Worm (Caenorhabditis elegans) whole organism, L3 larva: Measurements from ENCODE around the gene K07H8.9.

Experiments
- R02D3.7 ChIP-seq: fragments of 150-350 bp; optimal IDR thresholded peaks from 2 replicates; lab custom pipeline; 2014; ENCODE audit warnings: missing biosample characterization, missing genetic modification characterization
- ZK546.5 ChIP-seq: sonication (generic microtip); optimal IDR thresholded peaks from 2 replicates; lab custom pipeline; 2017; ENCODE audit warnings: missing biosample characterization, missing genetic modification characterization
- aly-2 ChIP-seq: fragments of 150-350 bp; optimal IDR thresholded peaks from 2 replicates; lab custom pipeline; 2014; ENCODE audit warnings: missing biosample characterization, missing genetic modification characterization
- ceh-16 ChIP-seq: sonication (generic microtip); optimal IDR thresholded peaks from 2 replicates; lab custom pipeline; 2017; ENCODE audit warnings: missing biosample characterization, missing genetic modification characterization
- ceh-28 ChIP-seq: fragments of 150-350 bp; optimal IDR thresholded peaks from 2 replicates; lab custom pipeline; 2014; ENCODE audit warnings: missing biosample characterization, missing genetic modification reagents, missing genetic modification characterization
- ceh-9 ChIP-seq: sonication (generic microtip); optimal IDR thresholded peaks from 2 replicates; lab custom pipeline; 2018; ENCODE audit warnings: missing biosample characterization, missing genetic modification characterization
- egl-27 ChIP-seq: sonication (generic microtip); optimal IDR thresholded peaks from 4 replicates; lab custom pipeline; 2017; ENCODE audit warnings: missing biosample characterization, missing genetic modification reagents, missing genetic modification characterization
- elt-1 ChIP-seq: fragments of 150-350 bp; optimal IDR thresholded peaks from 2 replicates; lab custom pipeline; 2014; ENCODE audit warnings: missing biosample characterization, missing genetic modification characterization
- elt-2 ChIP-seq: sonication (generic microtip); optimal IDR thresholded peaks from 2 replicates; lab custom pipeline; 2016; ENCODE audit warnings: missing genetic modification reagents, mild to moderate bottlenecking, missing genetic modification characterization, missing compliant biosample characterization
- elt-3 ChIP-seq, 3 experiments: fragments of 150-350 bp in 1 of 3; sonication (generic microtip) in 2 of 3; optimal IDR thresholded peaks; 2 replicates in 2 of 3; 4 replicates in 1 of 3; lab custom pipeline; 2014 to 2017; ENCODE audit warnings: missing biosample characterization in 3 of 3, missing genetic modification characterization in 3 of 3
- eor-1 ChIP-seq, 2 experiments: fragments of 150-350 bp; optimal IDR thresholded peaks; 2 replicates each; lab custom pipeline; 2014 to 2018; ENCODE audit warnings: missing biosample characterization in 2 of 2, missing genetic modification characterization in 2 of 2
- fkh-10 ChIP-seq: sonication (generic microtip); optimal IDR thresholded peaks from 2 replicates; lab custom pipeline; 2017; ENCODE audit warnings: missing biosample characterization, missing genetic modification reagents, missing genetic modification characterization
- fkh-2 ChIP-seq: fragments of 150-350 bp; optimal IDR thresholded peaks from 2 replicates; lab custom pipeline; 2014; ENCODE audit warnings: missing biosample characterization, missing genetic modification reagents, missing genetic modification characterization
- hmg-11 ChIP-seq: sonication (generic microtip); optimal IDR thresholded peaks from 2 replicates; lab custom pipeline; 2016; ENCODE audit warnings: missing genetic modification characterization, missing compliant biosample characterization
- lin-39 ChIP-seq: fragments of 150-350 bp; optimal IDR thresholded peaks from 2 replicates; lab custom pipeline; 2018; ENCODE audit warnings: missing biosample characterization, missing genetic modification reagents, missing genetic modification characterization
- lsy-12 ChIP-seq: sonication (generic microtip); optimal IDR thresholded peaks from 2 replicates; lab custom pipeline; 2016; ENCODE audit warnings: mild to moderate bottlenecking, missing genetic modification characterization, missing compliant biosample characterization
- mdl-1 ChIP-seq: fragments of 150-350 bp; optimal IDR thresholded peaks from 2 replicates; lab custom pipeline; 2014; ENCODE audit warnings: missing biosample characterization, missing genetic modification characterization
- mml-1 ChIP-seq: fragments of 150-350 bp; sonication (generic microtip); optimal IDR thresholded peaks from 3 replicates; lab custom pipeline; 2014; ENCODE audit warnings: missing biosample characterization, missing genetic modification characterization
- nfya-1 ChIP-seq: sonication (generic microtip); optimal IDR thresholded peaks from 2 replicates; lab custom pipeline; 2017; ENCODE audit warnings: missing genetic modification characterization, mild to moderate bottlenecking, missing compliant biosample characterization, antibody characterized with exemption, moderate library complexity; ENCODE audit not compliant: insufficient read depth
- nhr-11 ChIP-seq: fragments of 150-350 bp; optimal IDR thresholded peaks from 2 replicates; lab custom pipeline; 2014; ENCODE audit warnings: missing biosample characterization, missing genetic modification characterization
- nhr-12 ChIP-seq: fragments of 150-350 bp; optimal IDR thresholded peaks from 2 replicates; lab custom pipeline; 2014; ENCODE audit warnings: missing biosample characterization, missing genetic modification characterization
- nhr-23 ChIP-seq: fragments of 150-350 bp; optimal IDR thresholded peaks from 2 replicates; lab custom pipeline; 2014; ENCODE audit warnings: missing biosample characterization, missing genetic modification reagents, missing genetic modification characterization
- nhr-25 ChIP-seq: sonication (generic microtip); optimal IDR thresholded peaks from 2 replicates; lab custom pipeline; 2017; ENCODE audit warnings: missing biosample characterization, missing genetic modification characterization
- nhr-28 ChIP-seq: fragments of 150-350 bp; optimal IDR thresholded peaks from 2 replicates; lab custom pipeline; 2014; ENCODE audit warnings: missing biosample characterization, missing genetic modification characterization
- nhr-43 ChIP-seq: sonication (generic microtip); optimal IDR thresholded peaks from 2 replicates; lab custom pipeline; 2016; ENCODE audit warnings: mild to moderate bottlenecking, missing genetic modification characterization, missing compliant biosample characterization; ENCODE audit not compliant: poor library complexity, severe bottlenecking
- nhr-67 ChIP-seq: fragments of 150-350 bp; optimal IDR thresholded peaks from 2 replicates; lab custom pipeline; 2014; ENCODE audit warnings: missing biosample characterization, missing genetic modification characterization
- nhr-76 ChIP-seq: fragments of 150-350 bp; sonication (generic microtip); optimal IDR thresholded peaks from 5 replicates; lab custom pipeline; 2014; ENCODE audit warnings: missing biosample characterization, missing genetic modification characterization
- nhr-77 ChIP-seq: fragments of 150-350 bp; optimal IDR thresholded peaks from 2 replicates; lab custom pipeline; 2014; ENCODE audit warnings: missing biosample characterization, missing genetic modification characterization
- pha-4 ChIP-seq: fragments of 150-350 bp; optimal IDR thresholded peaks from 2 replicates; lab custom pipeline; 2014; ENCODE audit warnings: missing biosample characterization, missing genetic modification reagents, missing genetic modification characterization
- pqm-1 ChIP-seq: fragments of 150-350 bp; optimal IDR thresholded peaks from 2 replicates; lab custom pipeline; 2017; ENCODE audit warnings: missing biosample characterization, missing genetic modification characterization, inconsistent platforms
- skn-1 ChIP-seq: fragments of 150-350 bp; optimal IDR thresholded peaks from 2 replicates; lab custom pipeline; 2014; ENCODE audit warnings: missing biosample characterization, missing genetic modification characterization
- snpc-4 ChIP-seq: fragments of 150-350 bp; optimal IDR thresholded peaks from 2 replicates; lab custom pipeline; 2014; ENCODE audit warnings: missing biosample characterization, missing genetic modification characterization
- unc-39 ChIP-seq: sonication (generic microtip); optimal IDR thresholded peaks from 4 replicates; lab custom pipeline; 2017; ENCODE audit warnings: missing biosample characterization, missing genetic modification characterization
- unc-62 ChIP-seq: fragments of 150-350 bp; sonication (generic microtip); optimal IDR thresholded peaks from 4 replicates; lab custom pipeline; 2014; ENCODE audit warnings: missing biosample characterization, missing genetic modification reagents, missing genetic modification characterization
- ztf-11 ChIP-seq: fragments of 150-350 bp; optimal IDR thresholded peaks from 2 replicates; lab custom pipeline; 2014; ENCODE audit warnings: missing biosample characterization, missing genetic modification characterization

Gene K07H8.9

ce11 chrIV:8333954-8333987, 47.5 kb upstream of the K07H8.9 start, which contains the start of gene his-31:
his-31 (minus strand) TSS chrIV:8333983.
- TF ChIP-seq eor-1 (tag; optimal IDR thresholded peaks at IDR 0.05; lab: Kevin White, UChicago) (no peak), mml-1 (no peak), nhr-28 (tag; lab: Kevin White, UChicago) (no peak), nhr-23 (tag; lab: Kevin White, UChicago) (no peak), aly-2 (tag; lab: Kevin White, UChicago) (no peak), fkh-2 (tag; lab: Kevin White, UChicago) (no peak), pqm-1 (tag; lab: Kevin White, UChicago) (no peak), elt-3 (tag; optimal IDR thresholded peaks at IDR 0.05; lab: Kevin White, UChicago) (no peak), nhr-25 (tag; lab: Kevin White, UChicago) (no peak)

ce11 chrIV:8333554-8333953, 47.3 kb upstream of the K07H8.9 start:
- no peak for TF ChIP-seq skn-1 (tag; lab: Kevin White, UChicago)

- TF ChIP-seq nhr-25 (tag; lab: Kevin White, UChicago) = no peak
- no peak for TF ChIP-seq nhr-67
- TF ChIP-seq nhr-76 (tag; lab: Kevin White, UChicago) = no peak
- no peak for TF ChIP-seq nhr-77 (tag; lab: Kevin White, UChicago)
- no peak for TF ChIP-seq pqm-1 (tag; lab: Kevin White, UChicago)
- no peak for TF ChIP-seq nhr-23 (tag; lab: Kevin White, UChicago)
- TF ChIP-seq aly-2 (tag; lab: Kevin White, UChicago) = no peak
- TF ChIP-seq nhr-43 (tag; lab: Kevin White, UChicago) = no peak
- TF ChIP-seq snpc-4 = no peak
- TF ChIP-seq fkh-2 (tag; lab: Kevin White, UChicago) = no peak
These were observed 46.8 kb upstream of the K07H8.9 start for ce11 chrIV:8333034-8333433.

DNA sequence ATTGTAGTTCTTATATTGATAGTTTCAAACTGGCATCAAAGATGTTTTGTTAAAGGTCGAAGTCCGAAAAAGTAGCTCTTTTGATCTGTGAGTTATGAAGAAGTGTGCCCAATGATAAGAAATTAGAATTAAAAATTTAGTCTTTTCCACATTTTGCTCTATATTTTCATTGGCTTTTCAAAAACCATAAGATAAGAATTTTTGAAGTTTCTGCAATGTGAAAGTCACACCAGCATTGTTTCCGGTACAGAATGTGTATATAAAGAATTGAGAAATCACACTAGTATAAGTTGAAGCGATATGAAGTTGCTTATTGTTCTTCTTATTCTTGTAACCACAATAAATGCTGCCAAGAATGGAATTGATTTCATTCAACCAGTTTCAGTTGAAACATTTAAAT, 46.2 kb upstream of the K07H8.9 start, which contains the start of gene lys-10:
Gene lys-10 (plus strand): TSS at position 301 of the 400 bp plus-strand sequence.
- TF ChIP-seq mdl-1 (tag; lab: Kevin White, UChicago) = no peak
- TF ChIP-seq fkh-10 (GFP tag; lab: Kevin White, UChicago) = no peak
- TF ChIP-seq ztf-11 (tag; lab: Kevin White, UChicago) = no peak
- TF ChIP-seq nhr-43 (tag; lab: Kevin White, UChicago) = no peak
- TF ChIP-seq elt-3 (tag; optimal IDR thresholded peaks at IDR 0.05; lab: Kevin White, UChicago) = no peak
- TF ChIP-seq nhr-25 (tag; lab: Kevin White, UChicago) = no peak
- TF ChIP-seq lin-39 (tag; lab: Kevin White, UChicago) = no peak
- no peak for TF ChIP-seq unc-39 (tag; lab: Kevin White, UChicago)
- no peak for TF ChIP-seq pha-4 (tag; lab: Kevin White, UChicago)
- no peak for TF ChIP-seq lsy-12 (tag; lab: Kevin White, UChicago)
- TF ChIP-seq nhr-12 (tag; lab: Kevin White, UChicago) = no peak
- no peak for TF ChIP-seq hmg-11 (tag; lab: Kevin White, UChicago)
- TF ChIP-seq ceh-28 (tag; lab: Kevin White, UChicago) = no peak

DNA sequence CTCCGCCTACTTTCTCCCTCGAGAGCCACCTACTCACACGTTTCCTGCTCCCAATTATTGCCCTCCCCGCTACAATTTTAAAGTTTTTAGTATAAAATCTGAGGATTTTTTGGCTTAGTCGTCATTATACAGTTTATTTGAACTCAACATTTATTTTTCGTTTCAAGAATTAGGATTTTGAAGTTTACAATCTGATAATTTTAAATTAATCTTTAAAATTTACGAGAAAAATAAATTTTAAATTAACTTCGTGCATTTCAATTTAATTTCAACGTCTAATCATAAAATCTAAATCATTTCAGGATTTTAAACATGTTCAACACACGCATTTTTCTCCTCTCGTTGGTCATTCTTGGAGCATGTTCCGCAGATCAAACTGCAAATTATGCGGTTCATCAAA, 42.6 kb upstream of the K07H8.9 start, which contains the start of gene F35H10.2:
Gene F35H10.2 (plus strand): TSS at position 301 of the 400 bp plus-strand sequence.
- no peak for TF ChIP-seq ceh-9 (tag; lab: Kevin White, UChicago)
- TF ChIP-seq ztf-11 (tag; lab: Kevin White, UChicago) = no peak
- TF ChIP-seq unc-62 (GFP tag; lab: Kevin White, UChicago) = no peak
- TF ChIP-seq eor-1 (tag; optimal IDR thresholded peaks at IDR 0.05; lab: Kevin White, UChicago) = no peak

DNA sequence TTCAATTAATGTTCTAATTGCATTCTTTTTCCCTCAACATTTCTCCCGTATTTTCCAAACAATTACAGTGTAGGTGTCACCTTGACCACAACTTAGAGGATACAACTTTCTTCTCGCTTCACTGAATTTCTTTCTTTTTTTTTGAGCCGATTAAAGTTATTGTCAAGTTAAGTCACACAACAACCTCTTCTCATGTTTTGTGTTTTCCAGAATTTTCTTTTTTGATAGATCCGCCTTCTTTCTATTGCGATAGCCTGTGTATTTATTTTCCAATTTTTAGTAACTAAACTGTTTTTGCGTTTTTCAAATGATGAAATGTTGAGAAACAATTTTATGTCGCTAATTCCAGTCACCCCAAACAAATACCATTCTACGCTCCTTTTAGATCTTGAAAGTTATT, 39.4 kb upstream of the K07H8.9 start, which contains the start of gene F35H10.3:
Gene F35H10.3 (plus strand): TSS at position 301 of the 400 bp plus-strand sequence.
- TF ChIP-seq ztf-11 (tag; lab: Kevin White, UChicago) (no peak), R02D3.7 (tag; lab: Kevin White, UChicago) (no peak), nhr-77 (tag; lab: Kevin White, UChicago) (no peak), aly-2 (tag; lab: Kevin White, UChicago) (no peak), fkh-10 (GFP tag; lab: Kevin White, UChicago) (no peak), nhr-11 (tag; lab: Kevin White, UChicago) (no peak), mdl-1 (tag; lab: Kevin White, UChicago) (no peak), elt-2 (no peak), pha-4 (tag; lab: Kevin White, UChicago) (no peak), egl-27 (no peak), pqm-1 (tag; lab: Kevin White, UChicago) (no peak), ceh-16 (tag; lab: Kevin White, UChicago) (no peak), nhr-25 (tag; lab: Kevin White, UChicago) (no peak), ZK546.5 (tag; lab: Kevin White, UChicago) (no peak), lsy-12 (tag; lab: Kevin White, UChicago) (no peak), nfya-1 (no peak), elt-1 (tag; lab: Kevin White, UChicago) (no peak), fkh-2 (tag; lab: Kevin White, UChicago) (no peak), ceh-9 (tag; lab: Kevin White, UChicago) (no peak)
- TF ChIP-seq, all 47 proteins: peak for 0
